Worm (Caenorhabditis elegans): ENCODE measurements around the gene oac-31.

- no peak for TF ChIP-seq elt-3 (tag; optimal IDR thresholded peaks at IDR 0.05)
- no peak for TF ChIP-seq mdl-1 (tag; optimal IDR thresholded peaks at IDR 0.05)
- no peak for TF ChIP-seq lin-13 (GFP tag; optimal IDR thresholded peaks at IDR 0.05)
- TF ChIP-seq lsy-2 (tag; optimal IDR thresholded peaks at IDR 0.05): no peak
- no peak for TF ChIP-seq peb-1 (tag; optimal IDR thresholded peaks at IDR 0.05)
- no peak for TF ChIP-seq nhr-237 (tag; optimal IDR thresholded peaks at IDR 0.05)
- no peak for TF ChIP-seq ama-1 (optimal IDR thresholded peaks at IDR 0.05)
- no peak for TF ChIP-seq nhr-25 (tag; optimal IDR thresholded peaks at IDR 0.05)
- TF ChIP-seq ceh-16 (tag; optimal IDR thresholded peaks at IDR 0.05): no peak
Measured at ce11 chrV:1553004-1553403, 11.3 kb upstream of the oac-31 start, which contains the start of gene srsx-8.
